Fruit fly (Drosophila melanogaster) whole organism, embryonic: ENCODE results near the gene Dup99B.

Source experiments
- Ada2b ChIP-seq: fragments of 200-800 bp; sonication (Bioruptor generic); IDR thresholded peaks from 2 replicates; pipeline ENCODE4 v1.3.6; 2022; ENCODE audit warnings: missing biosample characterization, missing genetic modification characterization
- CG10366 ChIP-seq: fragments of 200-800 bp; sonication (Bioruptor generic); IDR thresholded peaks from 2 replicates; pipeline ENCODE4 v1.3.6; 2022; ENCODE audit warnings: missing biosample characterization, missing genetic modification characterization
- CG11093 ChIP-seq: fragments of 200-800 bp; sonication (Bioruptor generic); IDR thresholded peaks from 3 replicates; pipeline ENCODE4 v1.3.6; 2022; ENCODE audit warnings: missing biosample characterization, missing genetic modification characterization
- CG11504 ChIP-seq: fragments of 200-800 bp; sonication (Bioruptor generic); optimal IDR thresholded peaks from 3 replicates; lab custom pipeline; 2019; ENCODE audit warnings: missing biosample characterization, mild to moderate bottlenecking, missing genetic modification characterization, moderate library complexity
- CG11560 ChIP-seq: fragments of 200-800 bp; sonication (Bioruptor generic); IDR thresholded peaks from 3 replicates; pipeline ENCODE4 v1.3.6; 2022; ENCODE audit warnings: missing biosample characterization, missing genetic modification characterization
- CG11723 ChIP-seq: fragments of 200-800 bp; sonication (Bioruptor generic); optimal IDR thresholded peaks from 2 replicates; lab custom pipeline; 2017; ENCODE audit warnings: missing biosample characterization, mild to moderate bottlenecking, missing genetic modification characterization
- CG12942 ChIP-seq: fragments of 200-800 bp; sonication (Bioruptor generic); optimal IDR thresholded peaks from 3 replicates; lab custom pipeline; 2016; ENCODE audit warnings: missing biosample characterization, missing genetic modification characterization
- CG13296 ChIP-seq: fragments of 200-800 bp; sonication (Bioruptor generic); optimal IDR thresholded peaks from 3 replicates; lab custom pipeline; 2018; ENCODE audit warnings: missing biosample characterization, mild to moderate bottlenecking, missing genetic modification characterization
- CG1529 ChIP-seq: fragments of 200-800 bp; sonication (Bioruptor generic); optimal IDR thresholded peaks from 3 replicates; lab custom pipeline; 2018; ENCODE audit warnings: missing biosample characterization, missing genetic modification characterization
- CG1602 ChIP-seq: fragments of 200-800 bp; sonication (Bioruptor generic); optimal IDR thresholded peaks from 3 replicates; lab custom pipeline; 2016; ENCODE audit warnings: missing biosample characterization, missing genetic modification characterization
- CG17361 ChIP-seq: fragments of 200-800 bp; sonication (Bioruptor generic); IDR thresholded peaks from 3 replicates; pipeline ENCODE4 v1.3.6; 2022; ENCODE audit warnings: missing biosample characterization, missing genetic modification characterization
- CG2116 ChIP-seq: fragments of 200-800 bp; sonication (Bioruptor generic); optimal IDR thresholded peaks from 3 replicates; lab custom pipeline; 2018; ENCODE audit warnings: missing biosample characterization, mild to moderate bottlenecking, missing genetic modification characterization
- CG2120 ChIP-seq: fragments of 200-800 bp; sonication (Bioruptor generic); optimal IDR thresholded peaks from 3 replicates; lab custom pipeline; 2016; ENCODE audit warnings: missing biosample characterization, missing genetic modification characterization
- CG31224 ChIP-seq: fragments of 200-800 bp; sonication (Bioruptor generic); IDR thresholded peaks from 2 replicates; pipeline ENCODE4 v1.3.6; 2022; ENCODE audit warnings: missing biosample characterization, missing genetic modification characterization
- CG32767 ChIP-seq: fragments of 200-800 bp; sonication (Bioruptor generic); IDR thresholded peaks from 2 replicates; pipeline ENCODE4 v1.3.6; 2022; ENCODE audit warnings: missing biosample characterization, missing genetic modification characterization
- CG42726 ChIP-seq: fragments of 200-800 bp; sonication (Bioruptor generic); IDR thresholded peaks from 2 replicates; pipeline ENCODE4 v1.3.6; 2022; ENCODE audit warnings: missing biosample characterization, missing genetic modification characterization; ENCODE audit not compliant: partially characterized antibody
- CG4328 ChIP-seq: fragments of 200-800 bp; sonication (Bioruptor generic); optimal IDR thresholded peaks from 3 replicates; lab custom pipeline; 2017; ENCODE audit warnings: missing biosample characterization, missing genetic modification reagents, missing genetic modification characterization
- CG8281 ChIP-seq: fragments of 200-800 bp; sonication (Bioruptor generic); optimal IDR thresholded peaks from 2 replicates; lab custom pipeline; 2018; ENCODE audit warnings: missing biosample characterization, mild to moderate bottlenecking, missing genetic modification characterization, moderate library complexity
- CG8924 ChIP-seq: fragments of 200-800 bp; optimal IDR thresholded peaks from 3 replicates; lab custom pipeline; 2019; ENCODE audit warnings: missing biosample characterization, mild to moderate bottlenecking, missing genetic modification characterization, moderate library complexity
- CG9215 ChIP-seq: fragments of 200-800 bp; sonication (Bioruptor generic); IDR thresholded peaks from 2 replicates; pipeline ENCODE4 v1.3.6; 2022; ENCODE audit warnings: missing biosample characterization, missing genetic modification characterization
- CG9437 ChIP-seq: fragments of 200-800 bp; sonication (Bioruptor generic); optimal IDR thresholded peaks from 2 replicates; lab custom pipeline; 2018; ENCODE audit warnings: missing biosample characterization, mild to moderate bottlenecking, missing genetic modification characterization
- Chrac-16 ChIP-seq: fragments of 200-800 bp; sonication (Bioruptor generic); optimal IDR thresholded peaks from 3 replicates; lab custom pipeline; 2016; ENCODE audit warnings: missing biosample characterization, missing genetic modification characterization
- Drgx ChIP-seq: fragments of 200-800 bp; sonication (Bioruptor generic); IDR thresholded peaks from 2 replicates; pipeline ENCODE4 v1.3.6; 2022; ENCODE audit warnings: missing biosample characterization, missing genetic modification characterization
- HLH4C ChIP-seq: fragments of 200-800 bp; sonication (Bioruptor generic); IDR thresholded peaks from 3 replicates; pipeline ENCODE4 v1.3.6; 2022; ENCODE audit warnings: missing biosample characterization, missing genetic modification characterization; ENCODE audit not compliant: partially characterized antibody
- HLH54F ChIP-seq: fragments of 200-800 bp; sonication (Bioruptor generic); optimal IDR thresholded peaks from 3 replicates; lab custom pipeline; 2016; ENCODE audit warnings: missing biosample characterization, missing genetic modification characterization
- Hr39 ChIP-seq: fragments of >200 bp; optimal IDR thresholded peaks from 2 replicates; lab custom pipeline; 2017
- Hr51 ChIP-seq, 2 experiments: fragments of 200-800 bp; sonication (Bioruptor generic); optimal IDR thresholded peaks; 2 replicates in 1 of 2; 3 replicates in 1 of 2; lab custom pipeline; 2016 to 2018; ENCODE audit warnings: missing biosample characterization in 2 of 2, missing genetic modification characterization in 2 of 2, mild to moderate bottlenecking in 1 of 2, moderate library complexity in 1 of 2
- Med ChIP-seq: fragments of 200-800 bp; sonication (Bioruptor generic); peaks from one replicate; lab custom pipeline; 2016; ENCODE audit warnings: missing biosample characterization, missing genetic modification characterization, mild to moderate bottlenecking, inconsistent platforms, moderate library complexity
- Mrtf ChIP-seq: fragments of 200-800 bp; sonication (Bioruptor generic); IDR thresholded peaks from 3 replicates; pipeline ENCODE4 v1.3.6; 2022; ENCODE audit warnings: missing biosample characterization, missing genetic modification characterization
- NK7.1 ChIP-seq: fragments of 200-800 bp; sonication (Bioruptor generic); optimal IDR thresholded peaks from 3 replicates; lab custom pipeline; 2016; ENCODE audit warnings: missing biosample characterization, missing genetic modification characterization
- Ssrp ChIP-seq: fragments of 200-800 bp; sonication (Bioruptor generic); optimal IDR thresholded peaks from 2 replicates; lab custom pipeline; 2018; ENCODE audit warnings: missing biosample characterization, mild to moderate bottlenecking, missing genetic modification characterization, moderate library complexity
- TFAM ChIP-seq: fragments of 200-800 bp; sonication (Bioruptor generic); optimal IDR thresholded peaks from 2 replicates; lab custom pipeline; 2017; ENCODE audit warnings: missing biosample characterization, missing genetic modification characterization, inconsistent platforms
- Taf1 ChIP-seq: fragments of 200-800 bp; sonication (Bioruptor generic); IDR thresholded peaks from 2 replicates; pipeline ENCODE4 v1.3.6; 2022; ENCODE audit warnings: missing biosample characterization, missing genetic modification characterization
- Xrp1 ChIP-seq: fragments of 200-800 bp; sonication (Bioruptor generic); IDR thresholded peaks from 2 replicates; pipeline ENCODE4 v1.3.6; 2022; ENCODE audit warnings: missing biosample characterization, missing genetic modification characterization
- abd-A ChIP-seq: fragments of 200-800 bp; sonication (Bioruptor generic); optimal IDR thresholded peaks from 3 replicates; lab custom pipeline; 2019; ENCODE audit warnings: missing biosample characterization, mild to moderate bottlenecking, missing genetic modification characterization, moderate library complexity
- bcd ChIP-seq: fragments of 200-800 bp; sonication (Bioruptor generic); optimal IDR thresholded peaks from 2 replicates; lab custom pipeline; 2017; ENCODE audit warnings: missing biosample characterization, mild to moderate bottlenecking, missing genetic modification characterization
- chif ChIP-seq, 2 experiments: fragments of 200-800 bp; sonication (Bioruptor generic); optimal IDR thresholded peaks; 3 replicates each; lab custom pipeline; 2016; ENCODE audit warnings: missing biosample characterization in 2 of 2, missing genetic modification characterization in 2 of 2
- chm ChIP-seq: fragments of 200-800 bp; sonication (Bioruptor generic); IDR thresholded peaks from 2 replicates; pipeline ENCODE4 v1.3.6; 2022; ENCODE audit warnings: missing biosample characterization, missing genetic modification characterization
- chn ChIP-seq: fragments of 200-800 bp; sonication (Bioruptor generic); optimal IDR thresholded peaks from 2 replicates; lab custom pipeline; 2016; ENCODE audit warnings: missing biosample characterization, missing genetic modification characterization
- dmrt99B ChIP-seq: fragments of 200-800 bp; sonication (Bioruptor generic); optimal IDR thresholded peaks from 2 replicates; lab custom pipeline; 2018; ENCODE audit warnings: missing biosample characterization, mild to moderate bottlenecking, missing genetic modification characterization, moderate library complexity
- ems ChIP-seq: fragments of 200-800 bp; sonication (Bioruptor generic); optimal IDR thresholded peaks from 3 replicates; lab custom pipeline; 2016; ENCODE audit warnings: missing biosample characterization, missing genetic modification characterization
- fu2 ChIP-seq: fragments of 200-800 bp; sonication (Bioruptor generic); optimal IDR thresholded peaks from 2 replicates; lab custom pipeline; 2016; ENCODE audit warnings: missing biosample characterization, missing genetic modification characterization
- lola ChIP-seq, 3 experiments: fragments of >200 bp in 2 of 3; fragments of 200-800 bp in 1 of 3; sonication (Bioruptor generic) in 1 of 3; optimal IDR thresholded peaks; 2 replicates each; lab custom pipeline; 2017 to 2019; ENCODE audit warnings: missing biosample characterization in 3 of 3, missing genetic modification characterization in 3 of 3, mild to moderate bottlenecking in 1 of 3, moderate library complexity in 1 of 3
- nau ChIP-seq: fragments of 200-800 bp; sonication (Bioruptor generic); optimal IDR thresholded peaks from 3 replicates; lab custom pipeline; 2017; ENCODE audit warnings: missing biosample characterization, mild to moderate bottlenecking, missing genetic modification characterization, missing genetic modification reagents
- onecut ChIP-seq: fragments of 200-800 bp; sonication (Bioruptor generic); IDR thresholded peaks from 2 replicates; pipeline ENCODE4 v1.3.6; 2022; ENCODE audit warnings: missing biosample characterization, missing genetic modification characterization
- pb ChIP-seq: fragments of 200-800 bp; sonication (Bioruptor generic); optimal IDR thresholded peaks from 3 replicates; lab custom pipeline; 2016; ENCODE audit warnings: missing biosample characterization, missing genetic modification characterization
- pho ChIP-seq: fragments of 200-800 bp; sonication (Bioruptor generic); optimal IDR thresholded peaks from 2 replicates; lab custom pipeline; 2016; ENCODE audit warnings: missing biosample characterization, missing genetic modification characterization
- phol ChIP-seq: fragments of 200-800 bp; sonication (Bioruptor generic); optimal IDR thresholded peaks from 3 replicates; lab custom pipeline; 2018; ENCODE audit warnings: missing biosample characterization, mild to moderate bottlenecking, missing genetic modification characterization, moderate library complexity
- prd ChIP-seq, 3 experiments: fragments of >200 bp in 2 of 3; fragments of 200-800 bp in 1 of 3; sonication (Bioruptor generic) in 1 of 3; optimal IDR thresholded peaks in 2 of 3; IDR thresholded peaks in 1 of 3; 2 replicates in 2 of 3; 3 replicates in 1 of 3; pipeline versions ENCODE4 v1.3.6 to Lab custom; 2017 to 2022; ENCODE audit warnings: missing biosample characterization in 1 of 3, missing genetic modification characterization in 1 of 3
- ranshi ChIP-seq: fragments of 200-800 bp; sonication (Bioruptor generic); IDR thresholded peaks from 2 replicates; pipeline ENCODE4 v1.3.6; 2022; ENCODE audit warnings: missing biosample characterization, missing genetic modification characterization
- sim ChIP-seq: fragments of 200-800 bp; sonication (Bioruptor generic); IDR thresholded peaks from 2 replicates; pipeline ENCODE4 v1.3.6; 2022; ENCODE audit warnings: missing biosample characterization, missing genetic modification characterization
- sr ChIP-seq: fragments of 200-800 bp; sonication (Bioruptor generic); IDR thresholded peaks from 3 replicates; pipeline ENCODE4 v1.3.6; 2022; ENCODE audit warnings: missing biosample characterization, missing genetic modification characterization
- yki ChIP-seq: fragments of >200 bp; optimal IDR thresholded peaks from 3 replicates; lab custom pipeline; 2018

Gene Dup99B

dm6 chr3R:29690539-29690852 lies 24.7 kb downstream of the Dup99B start (continued):
- TF ChIP-seq lola (GFP tag; optimal IDR thresholded peaks at IDR 0.05; lab: Kevin White, UChicago) (peak in 1 of 3 experiments; percentile 56), chif (GFP tag; optimal IDR thresholded peaks at IDR 0.05; lab: Kevin White, UChicago) (peak; percentile 4 to 46), Taf1 (GFP tag; lab: Robert Waterston, UW) (no peak), CG8924 (tag; lab: Kevin White, UChicago) (peak; percentile 37), pho (GFP tag; lab: Kevin White, UChicago) (no peak), TFAM (no peak), CG1602 (GFP tag; lab: Kevin White, UChicago) (peak; percentile 26), chn (peak; percentile 12), Ada2b (GFP tag; lab: Robert Waterston, UW) (peak; percentile 58), ranshi (GFP tag; lab: Robert Waterston, UW) (0 out of 2 replicates have a peak, but pooled peaks have one; percentile 34), CG1529 (no peak), CG13296 (no peak), phol (tag; lab: Kevin White, UChicago) (peak; percentile 61), CG32767 (peak; percentile 29; the same call in 1 of the 2 replicates), CG2120 (peak; percentile 0), Mrtf (GFP tag; lab: Robert Waterston, UW) (no peak), HLH4C (no peak), CG10366 (GFP tag; lab: Robert Waterston, UW) (peak; percentile 22; the same call in 1 of the 2 replicates), HLH54F (GFP tag; lab: Kevin White, UChicago) (no peak), prd (optimal IDR thresholded peaks at IDR 0.05; lab: Kevin White, UChicago) (no peak), prd (GFP tag; IDR thresholded peaks at IDR 0.05; lab: Robert Waterston, UW) (peak; percentile 36; the same call in 1 of the 3 replicates), CG8281 (tag; lab: Kevin White, UChicago) (peak; percentile 32), NK7.1 (no peak), abd-A (tag; lab: Kevin White, UChicago) (no peak), CG17361 (GFP tag; lab: Robert Waterston, UW) (0 out of 3 replicates have a peak, but pooled peaks have one; percentile 25), Ssrp (tag; lab: Kevin White, UChicago) (peak; percentile 53), CG11560 (tag; lab: Robert Waterston, UW) (no peak), yki (lab: Kevin White, UChicago) (no peak), CG42726 (no peak), Med (peak; percentile 78), Hr51 (GFP tag; optimal IDR thresholded peaks at IDR 0.05; lab: Kevin White, UChicago) (peak in 1 of 2 experiments; percentile 55), CG9215 (no peak), nau (no peak), CG4328 (GFP tag; lab: Kevin White, UChicago) (no peak), CG9437 (peak; percentile 20), onecut (GFP tag; lab: Robert Waterston, UW) (no peak), Drgx (0 out of 2 replicates have a peak, but pooled peaks have one; percentile 29), CG11723 (GFP tag; lab: Kevin White, UChicago) (peak; percentile 0), fu2 (GFP tag; lab: Kevin White, UChicago) (no peak), Chrac-16 (peak; percentile 0), dmrt99B (tag; lab: Kevin White, UChicago) (peak; percentile 81)

dm6 chr3R:29689833-29690538 lies 25.2 kb downstream of the Dup99B start:
- TF ChIP-seq CG11504 (tag; lab: Kevin White, UChicago) (peak; percentile 16), chm (0 out of 2 replicates have a peak, but pooled peaks have one; percentile 19), ems (no peak), pb (GFP tag; lab: Kevin White, UChicago) (no peak), sim (GFP tag; lab: Robert Waterston, UW) (no peak), CG11093 (GFP tag; lab: Robert Waterston, UW) (no peak), CG2116 (GFP tag; lab: Kevin White, UChicago) (no peak), Hr39 (lab: Kevin White, UChicago) (no peak), CG31224 (GFP tag; lab: Robert Waterston, UW) (no peak), bcd (no peak), sr (GFP tag; lab: Robert Waterston, UW) (no peak), Xrp1 (no peak), CG12942 (GFP tag; lab: Kevin White, UChicago) (no peak)
